Fruit fly (Drosophila melanogaster) whole organism, embryonic: ENCODE data around the gene Obp19d.

Source experiments
- Asciz ChIP-seq: fragments of 200-800 bp; sonication (Bioruptor generic); optimal IDR thresholded peaks from 2 replicates; lab custom pipeline; 2017; ENCODE audit warnings: missing biosample characterization, mild to moderate bottlenecking, missing genetic modification characterization, missing genetic modification reagents
- Atf6 ChIP-seq: fragments of 200-800 bp; sonication (Bioruptor generic); IDR thresholded peaks from 2 replicates; pipeline ENCODE4 v1.3.6; 2022; ENCODE audit warnings: missing biosample characterization, missing genetic modification characterization
- Blimp-1 ChIP-seq: fragments of 200-800 bp; sonication (Bioruptor generic); optimal IDR thresholded peaks from 3 replicates; lab custom pipeline; 2018; ENCODE audit warnings: missing biosample characterization, missing genetic modification characterization, mild to moderate bottlenecking, moderate library complexity, missing genetic modification reagents
- CG11398 ChIP-seq: fragments of 200-800 bp; sonication (Bioruptor generic); optimal IDR thresholded peaks from 2 replicates; lab custom pipeline; 2016; ENCODE audit warnings: missing biosample characterization, missing genetic modification characterization
- CG11504 ChIP-seq: fragments of 200-800 bp; sonication (Bioruptor generic); optimal IDR thresholded peaks from 3 replicates; lab custom pipeline; 2019; ENCODE audit warnings: missing biosample characterization, mild to moderate bottlenecking, missing genetic modification characterization, moderate library complexity
- CG11696 ChIP-seq: fragments of 200-800 bp; sonication (Bioruptor generic); IDR thresholded peaks from 2 replicates; pipeline ENCODE4 v1.3.6; 2022; ENCODE audit warnings: missing biosample characterization, missing genetic modification characterization
- CG11723 ChIP-seq: fragments of 200-800 bp; sonication (Bioruptor generic); optimal IDR thresholded peaks from 2 replicates; lab custom pipeline; 2017; ENCODE audit warnings: missing biosample characterization, mild to moderate bottlenecking, missing genetic modification characterization
- CG12071 ChIP-seq: fragments of 200-800 bp; sonication (Bioruptor generic); optimal IDR thresholded peaks from 3 replicates; lab custom pipeline; 2018; ENCODE audit warnings: missing biosample characterization, mild to moderate bottlenecking, missing genetic modification characterization
- CG1233 ChIP-seq: fragments of 200-800 bp; sonication (Bioruptor generic); optimal IDR thresholded peaks from 4 replicates; lab custom pipeline; 2018; ENCODE audit warnings: missing biosample characterization, mild to moderate bottlenecking, missing genetic modification characterization
- CG12659 ChIP-seq: fragments of 200-800 bp; sonication (Bioruptor generic); optimal IDR thresholded peaks from 3 replicates; lab custom pipeline; 2017; ENCODE audit warnings: mild to moderate bottlenecking, missing biosample characterization, missing genetic modification reagents, missing genetic modification characterization
- CG16863 ChIP-seq: fragments of 200-800 bp; sonication (Bioruptor generic); optimal IDR thresholded peaks from 3 replicates; lab custom pipeline; 2016; ENCODE audit warnings: missing biosample characterization, missing genetic modification characterization
- CG18764 ChIP-seq: fragments of 200-800 bp; sonication (Bioruptor generic); optimal IDR thresholded peaks from 3 replicates; lab custom pipeline; 2016; ENCODE audit warnings: missing biosample characterization, missing genetic modification characterization
- CG2202 ChIP-seq: fragments of 200-800 bp; sonication (Bioruptor generic); optimal IDR thresholded peaks from 2 replicates; lab custom pipeline; 2018; ENCODE audit warnings: missing biosample characterization, mild to moderate bottlenecking, missing genetic modification characterization
- CG2678 ChIP-seq: fragments of 200-800 bp; sonication (Bioruptor generic); optimal IDR thresholded peaks from 3 replicates; lab custom pipeline; 2019; ENCODE audit warnings: missing biosample characterization, mild to moderate bottlenecking, missing genetic modification characterization, moderate library complexity
- CG4282 ChIP-seq: fragments of 200-800 bp; sonication (Bioruptor generic); optimal IDR thresholded peaks from 2 replicates; lab custom pipeline; 2016; ENCODE audit warnings: missing biosample characterization, missing genetic modification characterization
- CG4820 ChIP-seq: fragments of 200-800 bp; sonication (Bioruptor generic); optimal IDR thresholded peaks from 3 replicates; lab custom pipeline; 2016; ENCODE audit warnings: missing biosample characterization, missing genetic modification characterization
- CG5953 ChIP-seq: fragments of 200-800 bp; sonication (Bioruptor generic); IDR thresholded peaks from 2 replicates; pipeline ENCODE4 v1.3.6; 2022; ENCODE audit warnings: missing biosample characterization, missing genetic modification characterization
- CG6854 ChIP-seq: fragments of 200-800 bp; sonication (Bioruptor generic); optimal IDR thresholded peaks from 3 replicates; lab custom pipeline; 2017; ENCODE audit warnings: missing biosample characterization, mild to moderate bottlenecking, missing genetic modification characterization
- CG8359 ChIP-seq: fragments of 200-800 bp; sonication (Bioruptor generic); optimal IDR thresholded peaks from 2 replicates; lab custom pipeline; 2017; ENCODE audit warnings: missing biosample characterization, mild to moderate bottlenecking, missing genetic modification characterization, borderline replicate concordance
- CG8478 ChIP-seq: fragments of >200 bp; optimal IDR thresholded peaks from 2 replicates; lab custom pipeline; 2018
- CG9215 ChIP-seq: fragments of 200-800 bp; sonication (Bioruptor generic); IDR thresholded peaks from 2 replicates; pipeline ENCODE4 v1.3.6; 2022; ENCODE audit warnings: missing biosample characterization, missing genetic modification characterization
- CG9797 ChIP-seq: fragments of 200-800 bp; sonication (Bioruptor generic); optimal IDR thresholded peaks from 3 replicates; lab custom pipeline; 2018; ENCODE audit warnings: missing biosample characterization, mild to moderate bottlenecking, missing genetic modification characterization
- Dfd ChIP-seq, 2 experiments: fragments of >200 bp; optimal IDR thresholded peaks; 2 replicates each; lab custom pipeline; 2017; ENCODE audit warnings: missing biosample characterization in 2 of 2, missing genetic modification characterization in 2 of 2
- Dll ChIP-seq: fragments of 200-800 bp; sonication (Bioruptor generic); IDR thresholded peaks from 4 replicates; pipeline ENCODE4 v1.3.6; 2022; ENCODE audit warnings: missing biosample characterization, missing genetic modification characterization; ENCODE audit not compliant: partially characterized antibody
- H15 ChIP-seq: fragments of 200-800 bp; sonication (Bioruptor generic); IDR thresholded peaks from 3 replicates; pipeline ENCODE4 v1.3.6; 2022; ENCODE audit warnings: missing biosample characterization, missing genetic modification characterization
- MESR4 ChIP-seq: fragments of 200-800 bp; sonication (Bioruptor generic); optimal IDR thresholded peaks from 2 replicates; lab custom pipeline; 2018; ENCODE audit warnings: missing biosample characterization, mild to moderate bottlenecking, missing genetic modification characterization, moderate library complexity
- Max ChIP-seq: fragments of 200-800 bp; sonication (Bioruptor generic); optimal IDR thresholded peaks from 2 replicates; lab custom pipeline; 2016; ENCODE audit warnings: missing biosample characterization, mild to moderate bottlenecking, missing genetic modification characterization
- Nf-YC ChIP-seq: fragments of 200-800 bp; optimal IDR thresholded peaks from 3 replicates; lab custom pipeline; 2019; ENCODE audit warnings: missing biosample characterization, mild to moderate bottlenecking, missing genetic modification characterization, moderate library complexity
- Oaz ChIP-seq: fragments of 200-800 bp; sonication (Bioruptor generic); IDR thresholded peaks from 2 replicates; pipeline ENCODE4 v1.3.6; 2022; ENCODE audit warnings: missing biosample characterization, missing genetic modification characterization
- Poxn ChIP-seq: fragments of 200-800 bp; sonication (Bioruptor generic); IDR thresholded peaks from 2 replicates; pipeline ENCODE4 v1.3.6; 2022; ENCODE audit warnings: missing biosample characterization, missing genetic modification characterization
- Sin3A ChIP-seq: fragments of >200 bp; optimal IDR thresholded peaks from 2 replicates; lab custom pipeline; 2018
- abd-A ChIP-seq: fragments of 200-800 bp; sonication (Bioruptor generic); optimal IDR thresholded peaks from 3 replicates; lab custom pipeline; 2019; ENCODE audit warnings: missing biosample characterization, mild to moderate bottlenecking, missing genetic modification characterization, moderate library complexity
- bbx ChIP-seq: fragments of 200-800 bp; sonication (Bioruptor generic); IDR thresholded peaks from 2 replicates; pipeline ENCODE4 v1.3.6; 2022; ENCODE audit warnings: missing biosample characterization, missing genetic modification characterization; ENCODE audit not compliant: partially characterized antibody
- btn ChIP-seq: fragments of 200-800 bp; sonication (Bioruptor generic); optimal IDR thresholded peaks from 2 replicates; lab custom pipeline; 2016; ENCODE audit warnings: missing biosample characterization, missing genetic modification characterization
- cato ChIP-seq: fragments of 200-800 bp; sonication (Bioruptor generic); optimal IDR thresholded peaks from 2 replicates; lab custom pipeline; 2016; ENCODE audit warnings: missing biosample characterization, missing genetic modification characterization, borderline replicate concordance
- crc ChIP-seq: fragments of 200-800 bp; sonication (Bioruptor generic); optimal IDR thresholded peaks from 2 replicates; lab custom pipeline; 2016; ENCODE audit warnings: missing biosample characterization, missing genetic modification characterization
- danr ChIP-seq: fragments of 200-800 bp; sonication (Bioruptor generic); IDR thresholded peaks from 2 replicates; pipeline ENCODE4 v1.3.6; 2022; ENCODE audit warnings: missing biosample characterization, missing genetic modification characterization
- en ChIP-seq: fragments of 200-800 bp; sonication (Bioruptor generic); optimal IDR thresholded peaks from 2 replicates; lab custom pipeline; 2016; ENCODE audit warnings: missing biosample characterization, missing genetic modification characterization
- eyg ChIP-seq: fragments of 200-800 bp; sonication (Bioruptor generic); optimal IDR thresholded peaks from 3 replicates; lab custom pipeline; 2016; ENCODE audit warnings: missing biosample characterization, missing genetic modification characterization
- grn ChIP-seq: fragments of 200-800 bp; sonication (Bioruptor generic); optimal IDR thresholded peaks from 3 replicates; lab custom pipeline; 2017; ENCODE audit warnings: missing biosample characterization, missing genetic modification characterization
- gt ChIP-seq: fragments of 200-800 bp; sonication (Bioruptor generic); IDR thresholded peaks from 2 replicates; pipeline ENCODE4 v1.3.6; 2022; ENCODE audit warnings: missing biosample characterization, missing genetic modification characterization
- hkb ChIP-seq, 2 experiments: fragments of 200-800 bp in 1 of 2; fragments of >200 bp in 1 of 2; sonication (Bioruptor generic) in 1 of 2; IDR thresholded peaks in 1 of 2; optimal IDR thresholded peaks in 1 of 2; 2 replicates each; pipeline versions ENCODE4 v1.3.6 to Lab custom; 2017 to 2022; ENCODE audit warnings: missing biosample characterization in 1 of 2, missing genetic modification characterization in 1 of 2
- nau ChIP-seq: fragments of 200-800 bp; sonication (Bioruptor generic); optimal IDR thresholded peaks from 3 replicates; lab custom pipeline; 2017; ENCODE audit warnings: missing biosample characterization, mild to moderate bottlenecking, missing genetic modification characterization, missing genetic modification reagents
- nerfin-2 ChIP-seq: fragments of 200-800 bp; sonication (Bioruptor generic); IDR thresholded peaks from 2 replicates; pipeline ENCODE4 v1.3.6; 2022; ENCODE audit warnings: missing biosample characterization, missing genetic modification characterization; ENCODE audit not compliant: partially characterized antibody
- phol ChIP-seq: fragments of 200-800 bp; sonication (Bioruptor generic); optimal IDR thresholded peaks from 3 replicates; lab custom pipeline; 2018; ENCODE audit warnings: missing biosample characterization, mild to moderate bottlenecking, missing genetic modification characterization, moderate library complexity
- psq ChIP-seq: fragments of 200-800 bp; sonication (Bioruptor generic); optimal IDR thresholded peaks from 2 replicates; lab custom pipeline; 2017; ENCODE audit warnings: missing biosample characterization, missing genetic modification characterization
- slou ChIP-seq: fragments of 200-800 bp; sonication (Bioruptor generic); optimal IDR thresholded peaks from 3 replicates; lab custom pipeline; 2016; ENCODE audit warnings: missing biosample characterization, missing genetic modification characterization
- sqz ChIP-seq: fragments of 200-800 bp; sonication (Bioruptor generic); optimal IDR thresholded peaks from 3 replicates; lab custom pipeline; 2018; ENCODE audit warnings: missing biosample characterization, mild to moderate bottlenecking, missing genetic modification characterization
- twi ChIP-seq: fragments of 200-800 bp; optimal IDR thresholded peaks from 2 replicates; lab custom pipeline; 2019; ENCODE audit warnings: missing biosample characterization, mild to moderate bottlenecking, missing genetic modification characterization, moderate library complexity
- vvl ChIP-seq: fragments of 200-800 bp; sonication (Bioruptor generic); IDR thresholded peaks from 2 replicates; pipeline ENCODE4 v1.3.6; 2022; ENCODE audit warnings: missing biosample characterization, missing genetic modification characterization
- zen2 ChIP-seq: fragments of 200-800 bp; sonication (Bioruptor generic); IDR thresholded peaks from 3 replicates; pipeline ENCODE4 v1.3.6; 2022; ENCODE audit warnings: missing biosample characterization, missing genetic modification characterization; ENCODE audit not compliant: partially characterized antibody

The Obp19d gene

dm6 chrX:20423747-20424165 lies 4.3 kb downstream of the Obp19d start, which contains the start of the genes Pp4-19C and cactin (continued):
- TF ChIP-seq MESR4 (GFP tag; lab: Kevin White, UChicago) (no peak), nerfin-2 (GFP tag; lab: Robert Waterston, UW) (peak; percentile 86), CG4820 (GFP tag; lab: Kevin White, UChicago) (no peak), nau (no peak), Blimp-1 (GFP tag; lab: Kevin White, UChicago) (no peak), CG4282 (GFP tag; lab: Kevin White, UChicago) (no peak), cato (GFP tag; lab: Kevin White, UChicago) (no peak), hkb (optimal IDR thresholded peaks at IDR 0.05; lab: Kevin White, UChicago) (no peak), hkb (GFP tag; IDR thresholded peaks at IDR 0.05; lab: Robert Waterston, UW) (no peak), CG2678 (tag; lab: Kevin White, UChicago) (no peak), CG16863 (GFP tag; lab: Kevin White, UChicago) (no peak), CG8478 (lab: Kevin White, UChicago) (no peak), danr (GFP tag; lab: Robert Waterston, UW) (no peak), vvl (GFP tag; lab: Robert Waterston, UW) (0 out of 2 replicates have a peak, but pooled peaks have one; percentile 23), Dll (GFP tag; lab: Robert Waterston, UW) (peak; percentile 91), Max (no peak), Oaz (GFP tag; lab: Robert Waterston, UW) (no peak), CG6854 (no peak), bbx (GFP tag; lab: Robert Waterston, UW) (no peak; the same call in 1 of the 2 replicates), CG11504 (tag; lab: Kevin White, UChicago) (no peak), CG5953 (no peak), grn (GFP tag; lab: Kevin White, UChicago) (no peak), CG11723 (GFP tag; lab: Kevin White, UChicago) (no peak), CG2202 (tag; lab: Kevin White, UChicago) (no peak), Poxn (GFP tag; lab: Robert Waterston, UW) (no peak), Atf6 (GFP tag; lab: Robert Waterston, UW) (no peak), zen2 (GFP tag; lab: Robert Waterston, UW) (peak; percentile 82), btn (GFP tag; lab: Kevin White, UChicago) (no peak), CG8359 (GFP tag; lab: Kevin White, UChicago) (no peak), abd-A (tag; lab: Kevin White, UChicago) (no peak), CG12659 (peak; percentile 29), CG11696 (GFP tag; lab: Robert Waterston, UW) (no peak), crc (GFP tag; lab: Kevin White, UChicago) (no peak), Sin3A (peak; percentile 72), gt (GFP tag; lab: Robert Waterston, UW) (no peak), CG9215 (GFP tag; lab: Robert Waterston, UW) (peak; percentile 30; the same call in 1 of the 2 replicates), CG12071 (GFP tag; lab: Kevin White, UChicago) (no peak), twi (tag; lab: Kevin White, UChicago) (no peak), en (GFP tag; lab: Kevin White, UChicago) (no peak), eyg (GFP tag; lab: Kevin White, UChicago) (no peak), CG1233 (GFP tag; lab: Kevin White, UChicago) (no peak), Nf-YC (peak; percentile 81), CG11398 (GFP tag; lab: Kevin White, UChicago) (no peak), psq (GFP tag; lab: Kevin White, UChicago) (no peak), slou (GFP tag; lab: Kevin White, UChicago) (no peak), Dfd (GFP tag; optimal IDR thresholded peaks at IDR 0.05; lab: Kevin White, UChicago) (no peak), Asciz (no peak), sqz (no peak), CG9797 (GFP tag; lab: Kevin White, UChicago) (no peak), H15 (GFP tag; lab: Robert Waterston, UW) (no peak), CG18764 (GFP tag; lab: Kevin White, UChicago) (no peak), phol (peak; percentile 69)
